Worm (Caenorhabditis elegans): ENCODE data around the gene Y116A8C.468.

Gene Y116A8C.468

DNA sequence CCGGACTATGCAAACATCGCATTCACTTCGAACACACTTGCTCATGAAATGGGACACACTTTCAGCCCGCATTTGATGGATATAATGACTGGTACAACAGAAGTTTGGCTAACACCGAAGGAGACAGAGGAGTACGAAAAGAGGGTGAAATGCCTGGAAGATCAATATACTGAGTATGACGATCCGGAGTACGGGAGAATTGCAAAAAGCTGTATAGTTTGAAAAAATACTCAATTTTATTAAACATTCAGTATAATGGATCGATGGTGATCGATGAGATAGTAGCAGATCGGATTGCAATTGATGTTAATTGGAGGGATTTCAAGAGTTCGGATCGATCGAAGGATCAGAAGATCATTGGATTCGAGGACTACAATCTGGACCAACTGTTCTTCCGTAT, 8.4 kb downstream of the Y116A8C.468 start:
- TF ChIP-seq tlp-1 (tag; optimal IDR thresholded peaks at IDR 0.05) (no peak), C34B4.2 (tag; optimal IDR thresholded peaks at IDR 0.05) (no peak), vab-15 (tag; optimal IDR thresholded peaks at IDR 0.05) (no peak), blmp-1 (tag; optimal IDR thresholded peaks at IDR 0.05) (no peak), unc-62 (GFP tag; optimal IDR thresholded peaks at IDR 0.05) (no peak), ztf-11 (tag; optimal IDR thresholded peaks at IDR 0.05) (no peak), grh-1 (GFP tag; IDR thresholded peaks at IDR 0.05) (no peak), unc-86 (tag; optimal IDR thresholded peaks at IDR 0.05) (no peak), nhr-28 (tag; optimal IDR thresholded peaks at IDR 0.05) (no peak), nhr-71 (tag; optimal IDR thresholded peaks at IDR 0.05) (no peak), dsc-1 (tag; optimal IDR thresholded peaks at IDR 0.05) (no peak), ets-5 (GFP tag; IDR thresholded peaks at IDR 0.05) (no peak), lir-3 (tag; optimal IDR thresholded peaks at IDR 0.05; ENCODE audit: poor library complexity) (no peak)

DNA sequence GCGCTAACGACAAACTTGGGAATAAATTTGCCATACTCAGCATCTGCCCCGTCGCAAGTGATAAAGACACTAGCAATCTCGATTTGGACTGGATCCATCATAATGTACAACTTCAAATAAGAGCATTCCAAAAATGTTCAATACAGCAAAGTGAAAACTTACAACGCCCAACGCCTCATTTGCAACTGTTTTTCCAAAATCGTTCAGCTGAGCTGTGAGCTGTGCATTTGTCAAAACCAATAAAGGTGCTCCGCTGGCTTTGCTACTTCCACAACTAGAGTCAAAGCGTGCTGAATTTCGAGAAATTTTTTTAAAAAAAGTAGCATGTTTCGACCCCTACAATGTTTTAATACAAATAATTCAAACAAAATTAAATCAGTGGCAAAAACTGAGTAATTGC, 12.9 kb downstream of the Y116A8C.468 start, which contains the start of gene Y116A8C.49:
Gene Y116A8C.49 (minus strand): TSS at position 101 of the 400 bp plus-strand sequence.
- no peak for TF ChIP-seq egl-13 (tag; optimal IDR thresholded peaks at IDR 0.05)
- TF ChIP-seq nhr-237 (tag; optimal IDR thresholded peaks at IDR 0.05): no peak
- TF ChIP-seq ceh-82 (tag; optimal IDR thresholded peaks at IDR 0.05): no peak
- no peak for TF ChIP-seq swsn-7 (tag; optimal IDR thresholded peaks at IDR 0.05)

DNA sequence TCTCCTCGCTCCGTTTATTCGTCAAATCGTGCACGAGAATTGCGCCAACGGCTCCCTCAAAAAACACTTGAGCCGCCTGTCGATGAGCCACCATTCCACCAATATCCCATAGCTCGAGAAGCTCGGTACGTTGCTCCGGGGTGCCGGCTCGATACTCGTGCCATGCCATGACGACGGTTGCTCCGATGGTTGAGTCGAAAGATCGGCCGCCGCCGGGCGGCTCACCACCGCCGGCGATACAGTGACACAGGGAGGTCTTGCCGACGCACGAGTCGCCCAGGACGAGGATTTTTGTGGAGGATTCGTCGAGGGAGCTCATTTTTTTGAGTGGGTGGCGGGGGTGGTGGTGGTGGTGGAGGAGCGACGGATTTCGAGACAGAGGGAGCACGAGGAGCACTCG, 17.9 kb downstream of the Y116A8C.468 start:
- TF ChIP-seq grh-1 (GFP tag; IDR thresholded peaks at IDR 0.05) (0 out of 2 replicates have a peak, but pooled peaks have one; percentile 34), sptf-1 (tag; optimal IDR thresholded peaks at IDR 0.05) (no peak)

DNA sequence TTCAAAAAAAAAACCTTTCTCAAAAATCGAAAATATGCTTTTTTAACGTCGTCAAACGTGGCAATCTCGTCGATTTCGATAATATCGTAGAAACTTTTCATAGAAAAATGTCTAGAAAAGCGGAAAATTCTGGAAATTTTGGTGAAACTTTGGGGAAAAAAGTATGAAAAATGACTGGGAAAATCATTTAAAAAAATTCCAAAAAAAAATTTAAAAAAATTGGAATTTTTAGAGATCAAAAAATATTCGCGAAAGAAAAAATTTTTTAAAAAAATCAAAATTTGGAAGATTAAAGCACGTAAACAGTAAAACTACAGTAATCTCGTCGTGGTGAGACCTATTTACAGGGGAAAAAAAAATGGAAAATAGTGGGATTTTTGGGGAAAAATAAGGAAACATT, 20.8 kb downstream of the Y116A8C.468 start, which contains the start of gene Y116A8C.10:
Gene Y116A8C.10 (minus strand): TSS at position 101 of the 400 bp plus-strand sequence.
- TF ChIP-seq aha-1 (tag; optimal IDR thresholded peaks at IDR 0.05): no peak
- no peak for TF ChIP-seq fos-1 (tag; optimal IDR thresholded peaks at IDR 0.05)
- no peak for TF ChIP-seq jun-1 (tag; optimal IDR thresholded peaks at IDR 0.05)
- TF ChIP-seq nhr-77 (tag; optimal IDR thresholded peaks at IDR 0.05): no peak
- TF ChIP-seq blmp-1 (tag; optimal IDR thresholded peaks at IDR 0.05): no peak
- no peak for TF ChIP-seq hlh-4 (tag; optimal IDR thresholded peaks at IDR 0.05)
- TF ChIP-seq unc-30 (tag; optimal IDR thresholded peaks at IDR 0.05): no peak
- TF ChIP-seq irx-1 (tag; optimal IDR thresholded peaks at IDR 0.05): no peak
- TF ChIP-seq efl-3 (GFP tag; optimal IDR thresholded peaks at IDR 0.05): no peak
- TF ChIP-seq ets-5 (GFP tag; IDR thresholded peaks at IDR 0.05): no peak
- TF ChIP-seq alr-1 (tag; optimal IDR thresholded peaks at IDR 0.05; ENCODE audit: borderline replicate concordance): no peak
- TF ChIP-seq grh-1 (GFP tag; IDR thresholded peaks at IDR 0.05): no peak
- TF ChIP-seq elt-3 (tag; optimal IDR thresholded peaks at IDR 0.05): no peak
- no peak for TF ChIP-seq nhr-84 (tag; optimal IDR thresholded peaks at IDR 0.05)

DNA sequence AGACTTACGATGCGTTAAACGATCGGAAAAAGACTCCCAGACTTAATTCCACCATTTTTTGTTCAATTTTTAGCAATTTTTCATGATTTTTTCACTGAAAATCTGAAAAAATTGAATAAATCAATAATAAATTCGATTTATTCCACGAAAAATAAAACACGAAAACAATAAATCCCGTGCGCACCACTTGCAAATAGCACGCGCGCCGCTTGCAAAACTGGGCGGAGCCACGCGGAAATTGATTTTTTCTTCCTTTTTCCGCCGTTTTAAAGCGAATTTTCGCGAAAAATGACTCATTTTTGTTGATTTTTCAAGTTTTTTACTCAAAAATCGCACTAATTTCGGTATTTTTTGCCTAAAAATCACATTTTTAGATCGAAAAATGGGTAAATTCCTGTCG, 28.6 kb downstream of the Y116A8C.468 start, which contains the start of the genes Y116A8C.9 and arf-6:
Gene Y116A8C.9 (minus strand): TSS at position 55 of the 400 bp plus-strand sequence.
Gene arf-6 (plus strand): TSS at position 375 of the 400 bp plus-strand sequence.
- TF ChIP-seq egl-27 (tag; optimal IDR thresholded peaks at IDR 0.05) (no peak), pax-3 (tag; optimal IDR thresholded peaks at IDR 0.05) (peak; percentile 6), ztf-11 (tag; optimal IDR thresholded peaks at IDR 0.05) (peak; percentile 12 to 77), sup-37 (GFP tag; optimal IDR thresholded peaks at IDR 0.05) (no peak), fos-1 (tag; optimal IDR thresholded peaks at IDR 0.05) (peak; percentile 9), fkh-10 (GFP tag; optimal IDR thresholded peaks at IDR 0.05) (peak; percentile 3), sox-4 (tag; optimal IDR thresholded peaks at IDR 0.05) (peak; percentile 68), hpl-2 (GFP tag; optimal IDR thresholded peaks at IDR 0.05) (no peak), C16A3.4 (tag; optimal IDR thresholded peaks at IDR 0.05) (peak; percentile 28), sptf-1 (tag; optimal IDR thresholded peaks at IDR 0.05) (no peak), rnt-1 (tag; optimal IDR thresholded peaks at IDR 0.05) (no peak), mdl-1 (tag; optimal IDR thresholded peaks at IDR 0.05) (no peak), lin-13 (GFP tag; optimal IDR thresholded peaks at IDR 0.05) (peak; percentile 62), nhr-47 (tag; optimal IDR thresholded peaks at IDR 0.05) (peak; percentile 74), lsy-2 (tag; optimal IDR thresholded peaks at IDR 0.05) (peak; percentile 57 to 67), ceh-63 (GFP tag; optimal IDR thresholded peaks at IDR 0.05) (no peak), ceh-88 (GFP tag; IDR thresholded peaks at IDR 0.05) (no peak), mep-1 (tag; optimal IDR thresholded peaks at IDR 0.05) (peak; percentile 70), unc-30 (tag; optimal IDR thresholded peaks at IDR 0.05) (no peak), fkh-4 (tag; optimal IDR thresholded peaks at IDR 0.05; ENCODE audit: borderline replicate concordance) (no peak), nhr-77 (tag; optimal IDR thresholded peaks at IDR 0.05) (peak; percentile 9), nhr-28 (tag; optimal IDR thresholded peaks at IDR 0.05) (no peak), swsn-7 (tag; optimal IDR thresholded peaks at IDR 0.05) (peak; percentile 72), nhr-85 (tag) (peak; percentile 86)

All from whole organism, L1 larva.